Worm (Caenorhabditis elegans) whole organism, young adult: Measurements from ENCODE around the gene F26D11.12.
A peak's percentile ranks its signal among the peaks of the same experiment; 100 is the strongest.

Experiments used
- F22D6.2 ChIP-seq: sonication (generic microtip); optimal IDR thresholded peaks from 2 replicates; lab custom pipeline; 2016; ENCODE audit warnings: mild to moderate bottlenecking, missing genetic modification characterization, missing compliant biosample characterization
- F23B12.7 ChIP-seq: sonication (generic microtip); optimal IDR thresholded peaks from 2 replicates; lab custom pipeline; 2017; ENCODE audit warnings: missing genetic modification characterization, mild to moderate bottlenecking, missing compliant biosample characterization, antibody characterized with exemption, moderate library complexity; ENCODE audit not compliant: insufficient read depth
- F37B4.10 ChIP-seq: fragments of 200-800 bp; sonication (Bioruptor generic); IDR thresholded peaks from 2 replicates; pipeline ENCODE4 v1.3.6; 2022; ENCODE audit warnings: missing genetic modification characterization, missing compliant biosample characterization
- F39B2.1 ChIP-seq: fragments of 200-800 bp; sonication (Bioruptor generic); IDR thresholded peaks from 2 replicates; pipeline ENCODE4 v1.3.6; 2022; ENCODE audit warnings: missing genetic modification reagents, missing genetic modification characterization, missing compliant biosample characterization
- K12H6.12 ChIP-seq: fragments of 200-800 bp; sonication (Bioruptor generic); optimal IDR thresholded peaks from 2 replicates; lab custom pipeline; 2018; ENCODE audit warnings: mild to moderate bottlenecking, missing genetic modification characterization, missing compliant biosample characterization
- T26A5.8 ChIP-seq: sonication (generic microtip); optimal IDR thresholded peaks from 2 replicates; lab custom pipeline; 2016; ENCODE audit warnings: missing genetic modification characterization, missing compliant biosample characterization
- Y53G8AR.9 ChIP-seq: fragments of 200-800 bp; sonication (Bioruptor generic); conservative IDR thresholded peaks from 2 replicates; pipeline ENCODE4 v1.3.6; 2022; ENCODE audit warnings: missing genetic modification reagents, missing genetic modification characterization, missing compliant biosample characterization
- Y56A3A.18 ChIP-seq: fragments of 200-800 bp; sonication (Bioruptor generic); IDR thresholded peaks from 2 replicates; pipeline ENCODE4 v1.3.6; 2022; ENCODE audit warnings: missing genetic modification reagents, missing genetic modification characterization, missing compliant biosample characterization
- ZK185.1 ChIP-seq: sonication (generic microtip); optimal IDR thresholded peaks from 2 replicates; lab custom pipeline; 2016; ENCODE audit warnings: mild to moderate bottlenecking, missing genetic modification characterization, missing compliant biosample characterization; ENCODE audit not compliant: poor library complexity, severe bottlenecking
- atf-7 ChIP-seq: sonication (generic microtip); optimal IDR thresholded peaks from 2 replicates; lab custom pipeline; 2017; ENCODE audit warnings: mild to moderate bottlenecking, missing genetic modification characterization, missing compliant biosample characterization
- attf-3 ChIP-seq: fragments of 200-800 bp; sonication (Bioruptor generic); conservative IDR thresholded peaks from 2 replicates; pipeline ENCODE4 v1.3.6; 2022; ENCODE audit warnings: missing genetic modification reagents, missing genetic modification characterization, missing compliant biosample characterization
- bed-2 ChIP-seq: fragments of 200-800 bp; sonication (Bioruptor generic); IDR thresholded peaks from 2 replicates; pipeline ENCODE4 v1.3.6; 2022; ENCODE audit warnings: missing genetic modification reagents, missing genetic modification characterization, missing compliant biosample characterization
- cebp-1 ChIP-seq, 2 experiments: fragments of 200-800 bp in 1 of 2; sonication (Bioruptor generic) in 1 of 2; sonication (generic microtip) in 1 of 2; IDR thresholded peaks in 1 of 2; optimal IDR thresholded peaks in 1 of 2; 2 replicates each; pipeline versions ENCODE4 v1.3.6 to Lab custom; 2017 to 2022; ENCODE audit warnings: missing compliant biosample characterization in 2 of 2, missing genetic modification characterization in 2 of 2, mild to moderate bottlenecking in 1 of 2, missing genetic modification reagents in 1 of 2, moderate library complexity in 1 of 2
- ceh-100 ChIP-seq: fragments of 200-800 bp; sonication (Bioruptor generic); IDR thresholded peaks from 2 replicates; pipeline ENCODE4 v1.3.6; 2022; ENCODE audit warnings: missing genetic modification reagents, missing genetic modification characterization, missing compliant biosample characterization
- ceh-27 ChIP-seq: fragments of 200-800 bp; sonication (Bioruptor generic); optimal IDR thresholded peaks from 2 replicates; lab custom pipeline; 2018; ENCODE audit warnings: mild to moderate bottlenecking, missing genetic modification characterization, moderate library complexity, missing compliant biosample characterization
- ceh-79 ChIP-seq: sonication (generic microtip); optimal IDR thresholded peaks from 2 replicates; lab custom pipeline; 2017; ENCODE audit warnings: mild to moderate bottlenecking, missing genetic modification characterization, missing compliant biosample characterization
- efl-1 ChIP-seq: fragments of 150-350 bp; optimal IDR thresholded peaks from 2 replicates; lab custom pipeline; 2014; ENCODE audit warnings: missing biosample characterization, missing genetic modification reagents, missing genetic modification characterization
- egrh-3 ChIP-seq: fragments of 200-800 bp; sonication (Bioruptor generic); IDR thresholded peaks from 2 replicates; pipeline ENCODE4 v1.3.6; 2022; ENCODE audit warnings: missing genetic modification reagents, missing genetic modification characterization, missing compliant biosample characterization
- ets-4 ChIP-seq: fragments of 200-800 bp; sonication (Bioruptor generic); optimal IDR thresholded peaks from 2 replicates; lab custom pipeline; 2018; ENCODE audit warnings: mild to moderate bottlenecking, missing genetic modification characterization, missing compliant biosample characterization
- gei-17 ChIP-seq: fragments of 200-800 bp; sonication (Bioruptor generic); optimal IDR thresholded peaks from 2 replicates; lab custom pipeline; 2018; ENCODE audit warnings: mild to moderate bottlenecking, missing genetic modification characterization, missing compliant biosample characterization
- hmg-1.2 ChIP-seq: fragments of 200-800 bp; sonication (Bioruptor generic); IDR thresholded peaks from 2 replicates; pipeline ENCODE4 v1.3.6; 2022; ENCODE audit warnings: missing genetic modification reagents, missing genetic modification characterization, missing compliant biosample characterization
- let-526 ChIP-seq: fragments of 200-800 bp; sonication (Bioruptor generic); IDR thresholded peaks from 2 replicates; pipeline ENCODE4 v1.3.6; 2022; ENCODE audit warnings: missing genetic modification reagents, missing genetic modification characterization, missing compliant biosample characterization
- lin-35 ChIP-seq, 3 experiments: fragments of 150-350 bp in 2 of 3; sonication (generic microtip) in 1 of 3; optimal IDR thresholded peaks; 2 replicates each; lab custom pipeline; 2014 to 2018; ENCODE audit warnings: missing biosample characterization in 3 of 3, missing genetic modification characterization in 3 of 3, missing genetic modification reagents in 3 of 3
- lin-54 ChIP-seq: fragments of 200-800 bp; sonication (Bioruptor generic); optimal IDR thresholded peaks from 2 replicates; lab custom pipeline; 2018; ENCODE audit warnings: mild to moderate bottlenecking, missing genetic modification characterization, missing compliant biosample characterization
- madf-10 ChIP-seq: sonication (generic microtip); optimal IDR thresholded peaks from 2 replicates; lab custom pipeline; 2016; ENCODE audit warnings: mild to moderate bottlenecking, missing genetic modification characterization, missing compliant biosample characterization
- madf-3 ChIP-seq: fragments of 200-800 bp; sonication (Bioruptor generic); IDR thresholded peaks from 2 replicates; pipeline ENCODE4 v1.3.6; 2022; ENCODE audit warnings: missing genetic modification reagents, missing genetic modification characterization, missing compliant biosample characterization
- nhr-179 ChIP-seq: sonication (generic microtip); optimal IDR thresholded peaks from 2 replicates; lab custom pipeline; 2016; ENCODE audit warnings: mild to moderate bottlenecking, missing genetic modification characterization, missing compliant biosample characterization
- nhr-27 ChIP-seq: fragments of 200-800 bp; sonication (Bioruptor generic); optimal IDR thresholded peaks from 2 replicates; lab custom pipeline; 2018; ENCODE audit warnings: mild to moderate bottlenecking, missing genetic modification characterization, moderate library complexity, missing compliant biosample characterization
- nhr-80 ChIP-seq: sonication (generic microtip); optimal IDR thresholded peaks from 2 replicates; lab custom pipeline; 2016; ENCODE audit warnings: missing genetic modification characterization, missing compliant biosample characterization
- nhr-90 ChIP-seq: sonication (generic microtip); optimal IDR thresholded peaks from 2 replicates; lab custom pipeline; 2016; ENCODE audit warnings: missing genotype, mild to moderate bottlenecking, missing genetic modification characterization, missing compliant biosample characterization
- pha-4 ChIP-seq: fragments of 150-350 bp; sonication (generic microtip); optimal IDR thresholded peaks from 2 replicates; lab custom pipeline; 2014; ENCODE audit warnings: missing biosample characterization, missing genetic modification reagents, missing genetic modification characterization
- rcor-1 ChIP-seq: fragments of 200-800 bp; sonication (Bioruptor generic); IDR thresholded peaks from 2 replicates; pipeline ENCODE4 v1.3.6; 2022; ENCODE audit warnings: missing genetic modification reagents, missing genetic modification characterization, missing compliant biosample characterization
- rec-8 ChIP-seq, 2 experiments: sonication (generic microtip); optimal IDR thresholded peaks; 2 replicates each; lab custom pipeline; 2016; ENCODE audit warnings: mild to moderate bottlenecking in 2 of 2, missing genetic modification characterization in 2 of 2, missing genetic modification reagents in 2 of 2, missing genotype in 2 of 2, missing biosample characterization in 1 of 2, missing compliant biosample characterization in 1 of 2, moderate library complexity in 1 of 2
- snpc-1.3 ChIP-seq: sonication (generic microtip); optimal IDR thresholded peaks from 2 replicates; lab custom pipeline; 2017; ENCODE audit warnings: missing genetic modification characterization, mild to moderate bottlenecking, missing compliant biosample characterization, antibody characterized with exemption, moderate library complexity, missing genotype, missing genetic modification reagents; ENCODE audit not compliant: insufficient read depth
- snpc-3.4 ChIP-seq: sonication (generic microtip); optimal IDR thresholded peaks from 2 replicates; lab custom pipeline; 2017; ENCODE audit warnings: missing genetic modification characterization, mild to moderate bottlenecking, missing compliant biosample characterization, antibody characterized with exemption, moderate library complexity, missing genotype, missing genetic modification reagents
- snpc-4 ChIP-seq, 5 experiments: fragments of 150-350 bp in 1 of 5; sonication (generic microtip) in 4 of 5; optimal IDR thresholded peaks; 2 replicates each; lab custom pipeline; 2014 to 2018; ENCODE audit warnings: missing genetic modification characterization in 5 of 5, missing biosample characterization in 3 of 5, antibody characterized with exemption in 2 of 5, mild to moderate bottlenecking in 2 of 5, missing compliant biosample characterization in 2 of 5, missing genotype in 2 of 5, moderate library complexity in 2 of 5, missing genetic modification reagents in 1 of 5
- tbp1 ChIP-seq: fragments of 200-800 bp; sonication (Bioruptor generic); optimal IDR thresholded peaks from 2 replicates; lab custom pipeline; 2018; ENCODE audit warnings: mild to moderate bottlenecking, missing genetic modification characterization, missing compliant biosample characterization
- zfh-2 ChIP-seq: fragments of 200-800 bp; sonication (Bioruptor generic); conservative IDR thresholded peaks from 2 replicates; pipeline ENCODE4 v1.3.6; 2022; ENCODE audit warnings: missing genetic modification reagents, missing genetic modification characterization, missing compliant biosample characterization
- ztf-18 ChIP-seq: sonication (generic microtip); optimal IDR thresholded peaks from 2 replicates; lab custom pipeline; 2016; ENCODE audit warnings: missing genotype, mild to moderate bottlenecking, missing genetic modification characterization, missing compliant biosample characterization
- ztf-22 ChIP-seq: fragments of 200-800 bp; sonication (Bioruptor generic); optimal IDR thresholded peaks from 2 replicates; lab custom pipeline; 2018; ENCODE audit warnings: mild to moderate bottlenecking, missing genetic modification characterization, moderate library complexity, missing compliant biosample characterization
- ztf-28 ChIP-seq: fragments of 200-800 bp; sonication (Bioruptor generic); IDR thresholded peaks from 2 replicates; pipeline ENCODE4 v1.3.6; 2022; ENCODE audit warnings: missing genetic modification reagents, missing genetic modification characterization, missing compliant biosample characterization
- ztf-6 ChIP-seq: fragments of 200-800 bp; sonication (Bioruptor generic); IDR thresholded peaks from 2 replicates; pipeline ENCODE4 v1.3.6; 2022; ENCODE audit warnings: missing genetic modification reagents, missing genetic modification characterization, missing compliant biosample characterization

Gene F26D11.12

DNA sequence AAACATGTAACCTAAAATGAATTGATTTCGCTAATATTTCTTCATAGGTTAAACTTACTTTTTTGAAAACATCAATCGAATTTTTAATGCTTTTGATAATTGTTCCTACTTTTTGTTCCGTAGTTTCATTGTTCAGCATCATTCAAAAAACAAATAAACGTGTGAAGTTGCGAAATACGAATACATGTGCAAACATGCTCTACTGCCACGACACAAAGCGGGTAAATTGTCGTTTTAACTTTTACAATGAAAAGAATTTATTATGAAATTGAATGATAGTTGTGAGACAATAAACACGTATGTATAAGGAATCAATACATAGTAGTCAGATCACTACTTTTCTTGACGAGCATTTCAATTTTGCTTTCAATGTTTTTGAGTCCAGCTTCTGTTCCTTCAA is at the start of gene F26D11.12:
Gene F26D11.12, minus strand, starts transcription at position 145 of the 400 bp plus-strand sequence.
- TF ChIP-seq F39B2.1 (GFP tag; lab: Robert Waterston, UW) (no peak), nhr-80 (peak; percentile 43), cebp-1 (GFP tag; IDR thresholded peaks at IDR 0.05; lab: Robert Waterston, UW) (peak; percentile 94), cebp-1 (tag; optimal IDR thresholded peaks at IDR 0.05; lab: Kevin White, UChicago) (peak; percentile 98), ZK185.1 (tag; lab: Kevin White, UChicago) (no peak)
- TF ChIP-seq, all 124 proteins: peak for 2

ce11 chrV:8000929-8001513 is 45.9 kb upstream of the F26D11.12 start, which contains the start of gene Y97E10AR.1:
Y97E10AR.1 (plus strand) TSS chrV:8001463.
- TF ChIP-seq ets-4, result peak; percentile 52
- peak; percentile 58 for TF ChIP-seq nhr-90 (tag; lab: Kevin White, UChicago)
- no peak for TF ChIP-seq lin-54
- TF ChIP-seq bed-2 (GFP tag; lab: Robert Waterston, UW), result no peak
- TF ChIP-seq nhr-27 (tag; lab: Kevin White, UChicago), result no peak
- TF ChIP-seq ceh-79, result no peak
- TF ChIP-seq zfh-2 (GFP tag; lab: Robert Waterston, UW), result 0 out of 2 replicates have a peak, but pooled peaks have one; percentile 5
- TF ChIP-seq madf-10 (tag; lab: Kevin White, UChicago), result peak; percentile 29
- TF ChIP-seq K12H6.12 (tag; lab: Kevin White, UChicago), result peak; percentile 81
- TF ChIP-seq hmg-1.2 (GFP tag; lab: Robert Waterston, UW), result peak; percentile 77
- peak; percentile 85 for TF ChIP-seq atf-7 (tag; lab: Kevin White, UChicago)
- no peak for TF ChIP-seq ztf-6 (GFP tag; lab: Robert Waterston, UW)
- no peak for TF ChIP-seq attf-3
- no peak for TF ChIP-seq F37B4.10 (GFP tag; lab: Robert Waterston, UW)
- no peak for TF ChIP-seq F22D6.2 (tag; lab: Kevin White, UChicago)
- TF ChIP-seq tbp1 (GFP tag; lab: Kevin White, UChicago), result no peak
- TF ChIP-seq rcor-1 (GFP tag; lab: Robert Waterston, UW), result 0 out of 2 replicates have a peak, but pooled peaks have one; percentile 21
- no peak for TF ChIP-seq efl-1 (GFP tag; lab: Kevin White, UChicago)
- TF ChIP-seq madf-3 (GFP tag; lab: Robert Waterston, UW), result 0 out of 2 replicates have a peak, but pooled peaks have one; percentile 30
- no peak for TF ChIP-seq cebp-1 (GFP tag; IDR thresholded peaks at IDR 0.05; lab: Robert Waterston, UW)
- TF ChIP-seq cebp-1 (tag; optimal IDR thresholded peaks at IDR 0.05; lab: Kevin White, UChicago), result peak; percentile 88
- no peak for TF ChIP-seq snpc-4 (GFP tag; optimal IDR thresholded peaks at IDR 0.05; lab: Kevin White, UChicago)
- peak; percentile 29 to 51 (median 40) for TF ChIP-seq snpc-4 (tag; optimal IDR thresholded peaks at IDR 0.05; lab: Kevin White, UChicago)
- TF ChIP-seq ztf-18 (tag; lab: Kevin White, UChicago), result peak; percentile 49
- peak; percentile 42 for TF ChIP-seq F23B12.7 (tag; lab: Kevin White, UChicago)
- peak; percentile 8; the same call in 1 of the 2 replicates for TF ChIP-seq egrh-3 (GFP tag; lab: Robert Waterston, UW)
- TF ChIP-seq ceh-27 (GFP tag; lab: Kevin White, UChicago), result peak; percentile 27
- TF ChIP-seq ceh-100 (GFP tag; lab: Robert Waterston, UW), result no peak
- peak; percentile 26 for TF ChIP-seq ZK185.1 (tag; lab: Kevin White, UChicago)
- no peak for TF ChIP-seq snpc-1.3 (tag; lab: Kevin White, UChicago)
- 0 out of 2 replicates have a peak, but pooled peaks have one; percentile 68 for TF ChIP-seq Y56A3A.18
- peak in 1 of 3 experiments; percentile 80 for TF ChIP-seq lin-35 (GFP tag; optimal IDR thresholded peaks at IDR 0.05; lab: Kevin White, UChicago)
- no peak for TF ChIP-seq T26A5.8 (tag; lab: Kevin White, UChicago)
- TF ChIP-seq nhr-179, result no peak
- peak; percentile 75 for TF ChIP-seq ztf-22 (GFP tag; lab: Kevin White, UChicago)
- 0 out of 2 replicates have a peak, but pooled peaks have one; percentile 12 for TF ChIP-seq let-526 (GFP tag; lab: Robert Waterston, UW)
- no peak for TF ChIP-seq ztf-28 (GFP tag; lab: Robert Waterston, UW)
- TF ChIP-seq snpc-3.4 (tag; lab: Kevin White, UChicago), result peak; percentile 1
- TF ChIP-seq Y53G8AR.9 (GFP tag; lab: Robert Waterston, UW), result 0 out of 2 replicates have a peak, but pooled peaks have one; percentile 68
- TF ChIP-seq gei-17, result no peak
- no peak for TF ChIP-seq rec-8 (tag; optimal IDR thresholded peaks at IDR 0.05; lab: Kevin White, UChicago)
- TF ChIP-seq pha-4 (tag; lab: Kevin White, UChicago), result peak; percentile 58
